Worm (Caenorhabditis elegans): ENCODE results near the gene blos-1.

The blos-1 gene

DNA sequence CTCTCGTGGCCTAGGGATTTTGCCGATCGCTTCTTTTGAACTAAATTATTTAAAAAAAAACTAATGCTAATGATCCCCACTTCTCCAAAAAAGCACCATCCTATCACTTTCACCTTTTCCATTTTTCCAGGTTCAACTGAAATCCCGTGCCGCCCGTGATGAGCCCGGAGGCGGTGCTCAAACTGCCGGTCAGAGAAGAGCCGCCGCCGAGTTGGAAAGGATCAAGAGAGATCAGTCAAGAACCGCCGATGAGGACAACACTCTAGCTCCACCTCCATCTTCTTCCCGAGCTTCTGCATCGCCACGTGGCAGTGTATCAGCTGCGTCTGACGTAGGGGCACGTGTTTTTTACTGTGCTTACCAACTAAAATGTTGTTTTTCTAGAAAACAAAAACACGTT lies 41.6 kb upstream of the blos-1 start:
- TF ChIP-seq zfh-2 (GFP tag; conservative IDR thresholded peaks at IDR 0.05) (peak; percentile 63), egrh-3 (GFP tag; IDR thresholded peaks at IDR 0.05) (peak; percentile 26; the same call in 1 of the 2 replicates), madf-3 (GFP tag; IDR thresholded peaks at IDR 0.05) (no peak)

DNA sequence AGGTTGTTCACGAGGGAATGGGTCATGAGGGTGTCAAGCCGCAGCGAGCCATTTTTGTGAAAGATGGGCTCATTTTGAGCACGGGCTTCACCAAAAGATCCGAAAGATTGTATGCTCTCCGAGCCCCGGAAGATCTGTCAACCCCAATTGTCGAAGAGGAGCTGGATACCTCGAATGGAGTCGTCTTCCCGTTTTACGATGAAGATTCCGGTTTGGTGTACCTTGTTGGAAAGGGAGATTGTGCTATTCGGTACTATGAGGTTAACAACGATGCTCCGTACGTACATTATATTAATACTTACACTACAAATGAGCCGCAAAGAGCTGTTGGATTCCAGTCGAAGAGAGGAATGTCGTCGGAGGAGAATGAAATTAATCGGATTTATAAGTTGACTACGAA lies 39.4 kb upstream of the blos-1 start:
- TF ChIP-seq tbp1 (GFP tag; optimal IDR thresholded peaks at IDR 0.05): no peak
- no peak for TF ChIP-seq Y56A3A.18 (GFP tag; IDR thresholded peaks at IDR 0.05)
- TF ChIP-seq ceh-100 (GFP tag; IDR thresholded peaks at IDR 0.05): no peak
- no peak for TF ChIP-seq rpc-1 (optimal IDR thresholded peaks at IDR 0.05)
- TF ChIP-seq rpc-1 (tag; optimal IDR thresholded peaks at IDR 0.05): no peak
- TF ChIP-seq fkh-3 (tag; optimal IDR thresholded peaks at IDR 0.05): no peak
- no peak for TF ChIP-seq ceh-27 (GFP tag; optimal IDR thresholded peaks at IDR 0.05)
- no peak for TF ChIP-seq madf-10 (tag; optimal IDR thresholded peaks at IDR 0.05)
- TF ChIP-seq madf-8 (GFP tag; conservative IDR thresholded peaks at IDR 0.05): no peak
- no peak for TF ChIP-seq sea-2 (GFP tag; IDR thresholded peaks at IDR 0.05)
- TF ChIP-seq F52B5.7 (tag; optimal IDR thresholded peaks at IDR 0.05): no peak
- no peak for TF ChIP-seq egl-18 (GFP tag; IDR thresholded peaks at IDR 0.05)
- no peak for TF ChIP-seq bed-2 (GFP tag; IDR thresholded peaks at IDR 0.05)
- TF ChIP-seq ztf-6 (GFP tag; IDR thresholded peaks at IDR 0.05): no peak
- no peak for TF ChIP-seq ceh-79 (tag; optimal IDR thresholded peaks at IDR 0.05)

DNA sequence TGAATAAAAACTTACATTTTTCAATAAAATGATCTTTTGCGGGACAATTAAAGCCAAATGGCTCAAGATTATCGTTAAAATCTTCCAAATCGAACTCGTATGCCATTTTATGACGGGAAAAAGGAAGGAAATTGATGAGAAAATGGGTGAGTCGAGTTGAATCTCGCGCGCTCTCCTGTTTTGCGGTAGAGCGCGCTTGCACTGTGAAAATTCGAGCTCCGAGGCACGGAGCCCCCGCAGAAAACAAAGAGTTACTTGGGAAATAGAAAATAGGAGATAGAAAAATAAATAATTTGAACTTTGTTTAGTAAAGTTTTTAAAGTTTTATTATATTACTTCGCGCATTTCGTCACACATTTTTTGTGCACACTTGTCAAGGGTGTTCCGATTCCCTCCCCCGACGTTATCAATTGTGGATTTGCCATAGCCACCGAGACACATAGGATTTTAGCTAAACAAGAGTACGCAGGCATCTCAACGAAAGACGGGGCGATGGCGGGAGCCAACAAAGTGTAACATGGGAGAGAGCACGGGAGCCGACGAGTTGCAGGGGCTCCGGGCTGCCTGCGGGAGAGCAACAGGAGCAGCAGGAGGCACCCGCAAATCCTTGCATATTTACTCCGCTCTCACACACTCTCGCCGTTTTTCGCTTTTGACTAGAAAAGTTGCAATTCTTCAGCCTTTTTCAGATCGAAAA lies 36.8 kb upstream of the blos-1 start, which contains the start of the genes div-1 and cor-1:
TSS of gene div-1 (minus strand) at position 119 of the 697 bp plus-strand sequence.
TSS of gene cor-1 (plus strand) at position 671 of the 697 bp plus-strand sequence.
- TF ChIP-seq attf-5 (GFP tag; optimal IDR thresholded peaks at IDR 0.05) (no peak), chd-7 (tag; optimal IDR thresholded peaks at IDR 0.05) (no peak), cebp-1 (GFP tag; IDR thresholded peaks at IDR 0.05) (no peak), cebp-1 (tag; optimal IDR thresholded peaks at IDR 0.05) (no peak), ztf-28 (GFP tag; IDR thresholded peaks at IDR 0.05) (no peak), K12H6.12 (tag; optimal IDR thresholded peaks at IDR 0.05) (no peak), dpff-1 (tag; optimal IDR thresholded peaks at IDR 0.05) (no peak), sea-2 (GFP tag; IDR thresholded peaks at IDR 0.05) (no peak), nhr-90 (tag; optimal IDR thresholded peaks at IDR 0.05) (no peak), ekl-4 (GFP tag; IDR thresholded peaks at IDR 0.05) (no peak), ccch-3 (GFP tag; optimal IDR thresholded peaks at IDR 0.05) (no peak), F39B2.1 (GFP tag; IDR thresholded peaks at IDR 0.05) (no peak), lin-26 (GFP tag; IDR thresholded peaks at IDR 0.05) (no peak), ceh-79 (tag; optimal IDR thresholded peaks at IDR 0.05) (no peak), nfya-2 (GFP tag; IDR thresholded peaks at IDR 0.05) (no peak), T07F8.4 (tag; optimal IDR thresholded peaks at IDR 0.05) (no peak), nhr-80 (tag; optimal IDR thresholded peaks at IDR 0.05) (no peak), let-526 (GFP tag; IDR thresholded peaks at IDR 0.05) (no peak), ztf-18 (tag; optimal IDR thresholded peaks at IDR 0.05) (peak; percentile 5), B0035.1 (tag; optimal IDR thresholded peaks at IDR 0.05) (no peak), lin-54 (GFP tag; optimal IDR thresholded peaks at IDR 0.05) (peak; percentile 52), Y53G8AR.9 (GFP tag; conservative IDR thresholded peaks at IDR 0.05) (no peak), snpc-3.4 (tag; optimal IDR thresholded peaks at IDR 0.05) (no peak), lin-35 (GFP tag; optimal IDR thresholded peaks at IDR 0.05) (peak in 1 of 3 experiments; percentile 36), attf-6 (GFP tag; IDR thresholded peaks at IDR 0.05) (no peak), C06A6.2 (GFP tag; conservative IDR thresholded peaks at IDR 0.05) (no peak), die-1 (tag; optimal IDR thresholded peaks at IDR 0.05) (no peak), egrh-3 (GFP tag; IDR thresholded peaks at IDR 0.05) (peak; percentile 29; the same call in 1 of the 2 replicates), F49E8.2 (tag; optimal IDR thresholded peaks at IDR 0.05; ENCODE audit: insufficient read depth) (no peak), dox-1 (GFP tag; IDR thresholded peaks at IDR 0.05) (0 out of 2 replicates have a peak, but pooled peaks have one; percentile 9), aptf-3 (GFP tag; IDR thresholded peaks at IDR 0.05) (no peak), madf-6 (GFP tag; IDR thresholded peaks at IDR 0.05) (no peak)

Measured in whole organism, young adult.